Fruit fly (Drosophila melanogaster) whole organism, embryonic: ENCODE results near the gene Hs2st.
A peak's percentile ranks its signal among the peaks of the same experiment; 100 is the strongest.

Experiments
- Aef1 ChIP-seq: fragments of 200-800 bp; sonication (Bioruptor generic); IDR thresholded peaks from 3 replicates; pipeline ENCODE4 v1.3.6; 2022; ENCODE audit warnings: missing biosample characterization, missing genetic modification characterization
- Atf-2 ChIP-seq: fragments of 200-800 bp; sonication (Bioruptor generic); optimal IDR thresholded peaks from 2 replicates; lab custom pipeline; 2016; ENCODE audit warnings: missing biosample characterization, missing genetic modification characterization
- BEAF-32 ChIP-seq: fragments of 200-800 bp; sonication (Bioruptor generic); optimal IDR thresholded peaks from 3 replicates; lab custom pipeline; 2017; ENCODE audit warnings: missing biosample characterization, missing genetic modification characterization, mild to moderate bottlenecking, moderate library complexity, missing genetic modification reagents
- CG10274 ChIP-seq: fragments of 200-800 bp; sonication (Bioruptor generic); optimal IDR thresholded peaks from 3 replicates; lab custom pipeline; 2017; ENCODE audit warnings: missing biosample characterization, mild to moderate bottlenecking, missing genetic modification characterization
- CG10366 ChIP-seq: fragments of 200-800 bp; sonication (Bioruptor generic); IDR thresholded peaks from 2 replicates; pipeline ENCODE4 v1.3.6; 2022; ENCODE audit warnings: missing biosample characterization, missing genetic modification characterization
- CG10431 ChIP-seq: fragments of 200-800 bp; sonication (Bioruptor generic); optimal IDR thresholded peaks from 3 replicates; lab custom pipeline; 2018; ENCODE audit warnings: missing biosample characterization, mild to moderate bottlenecking, missing genetic modification characterization
- CG11093 ChIP-seq: fragments of 200-800 bp; sonication (Bioruptor generic); IDR thresholded peaks from 3 replicates; pipeline ENCODE4 v1.3.6; 2022; ENCODE audit warnings: missing biosample characterization, missing genetic modification characterization
- CG11695 ChIP-seq: fragments of 200-800 bp; sonication (Bioruptor generic); IDR thresholded peaks from 3 replicates; pipeline ENCODE4 v1.3.6; 2022; ENCODE audit warnings: missing biosample characterization, missing genetic modification characterization
- CG12744 ChIP-seq: fragments of 200-800 bp; sonication (Bioruptor generic); optimal IDR thresholded peaks from 2 replicates; lab custom pipeline; 2016; ENCODE audit warnings: missing biosample characterization, missing genetic modification characterization
- CG13424 ChIP-seq: fragments of 200-800 bp; sonication (Bioruptor generic); optimal IDR thresholded peaks from 2 replicates; lab custom pipeline; 2019; ENCODE audit warnings: missing biosample characterization, mild to moderate bottlenecking, missing genetic modification characterization, moderate library complexity
- CG1529 ChIP-seq: fragments of 200-800 bp; sonication (Bioruptor generic); optimal IDR thresholded peaks from 3 replicates; lab custom pipeline; 2018; ENCODE audit warnings: missing biosample characterization, missing genetic modification characterization
- CG15479 ChIP-seq: fragments of 200-800 bp; sonication (Bioruptor generic); optimal IDR thresholded peaks from 3 replicates; lab custom pipeline; 2019; ENCODE audit warnings: missing biosample characterization, mild to moderate bottlenecking, missing genetic modification characterization, moderate library complexity
- CG16813 ChIP-seq: fragments of 200-800 bp; sonication (Bioruptor generic); IDR thresholded peaks from 3 replicates; pipeline ENCODE4 v1.3.6; 2022; ENCODE audit warnings: missing biosample characterization, missing genetic modification characterization; ENCODE audit not compliant: partially characterized antibody
- CG18262 ChIP-seq: fragments of 200-800 bp; optimal IDR thresholded peaks from 3 replicates; lab custom pipeline; 2019; ENCODE audit warnings: missing biosample characterization, mild to moderate bottlenecking, missing genetic modification characterization, moderate library complexity
- CG18619 ChIP-seq: fragments of 200-800 bp; sonication (Bioruptor generic); optimal IDR thresholded peaks from 3 replicates; lab custom pipeline; 2017; ENCODE audit warnings: missing biosample characterization, mild to moderate bottlenecking, missing genetic modification characterization
- CG2199 ChIP-seq: fragments of 200-800 bp; sonication (Bioruptor generic); IDR thresholded peaks from 3 replicates; pipeline ENCODE4 v1.3.6; 2022; ENCODE audit warnings: missing biosample characterization, missing genetic modification characterization
- CG3065 ChIP-seq: fragments of 200-800 bp; sonication (Bioruptor generic); optimal IDR thresholded peaks from 2 replicates; lab custom pipeline; 2016; ENCODE audit warnings: missing biosample characterization, missing genetic modification characterization
- CG31388 ChIP-seq: fragments of 200-800 bp; sonication (Bioruptor generic); optimal IDR thresholded peaks from 2 replicates; lab custom pipeline; 2016; ENCODE audit warnings: missing biosample characterization, missing genetic modification characterization
- CG6791 ChIP-seq: fragments of 200-800 bp; sonication (Bioruptor generic); IDR thresholded peaks from 3 replicates; pipeline ENCODE4 v1.3.6; 2022; ENCODE audit warnings: missing biosample characterization, missing genetic modification characterization; ENCODE audit not compliant: partially characterized antibody
- CG6813 ChIP-seq: fragments of 200-800 bp; sonication (Bioruptor generic); optimal IDR thresholded peaks from 2 replicates; lab custom pipeline; 2017; ENCODE audit warnings: missing biosample characterization, missing genetic modification characterization, mild to moderate bottlenecking, moderate library complexity, missing genetic modification reagents
- CG7839 ChIP-seq: fragments of 200-800 bp; sonication (Bioruptor generic); optimal IDR thresholded peaks from 3 replicates; lab custom pipeline; 2018; ENCODE audit warnings: missing biosample characterization, mild to moderate bottlenecking, missing genetic modification characterization, moderate library complexity
- CHES-1-like ChIP-seq: fragments of 200-800 bp; sonication (Bioruptor generic); optimal IDR thresholded peaks from 2 replicates; lab custom pipeline; 2016; ENCODE audit warnings: missing biosample characterization, missing genetic modification characterization
- CTCF ChIP-seq: fragments of 200-800 bp; sonication (Bioruptor generic); optimal IDR thresholded peaks from 2 replicates; lab custom pipeline; 2017; ENCODE audit warnings: missing biosample characterization, mild to moderate bottlenecking, missing genetic modification characterization, moderate library complexity
- CoRest ChIP-seq: fragments of 200-800 bp; sonication (Bioruptor generic); optimal IDR thresholded peaks from 3 replicates; lab custom pipeline; 2018; ENCODE audit warnings: missing biosample characterization, mild to moderate bottlenecking, missing genetic modification characterization, moderate library complexity
- Dek ChIP-seq: fragments of 200-800 bp; sonication (Bioruptor generic); optimal IDR thresholded peaks from 3 replicates; lab custom pipeline; 2019; ENCODE audit warnings: missing biosample characterization, mild to moderate bottlenecking, missing genetic modification characterization, moderate library complexity
- Ets65A ChIP-seq: fragments of 200-800 bp; sonication (Bioruptor generic); peaks from one replicate; lab custom pipeline; 2016; ENCODE audit warnings: missing biosample characterization, missing genetic modification characterization
- Kr ChIP-seq: fragments of 200-800 bp; sonication (Bioruptor generic); optimal IDR thresholded peaks from 2 replicates; lab custom pipeline; 2017; ENCODE audit warnings: missing biosample characterization, mild to moderate bottlenecking, missing genetic modification characterization
- Med ChIP-seq: fragments of 200-800 bp; sonication (Bioruptor generic); peaks from one replicate; lab custom pipeline; 2016; ENCODE audit warnings: missing biosample characterization, missing genetic modification characterization, mild to moderate bottlenecking, inconsistent platforms, moderate library complexity
- Mes4 ChIP-seq: fragments of 200-800 bp; sonication (Bioruptor generic); optimal IDR thresholded peaks from 2 replicates; lab custom pipeline; 2016; ENCODE audit warnings: missing biosample characterization, missing genetic modification characterization
- Pdp1 ChIP-seq, 2 experiments: fragments of 200-800 bp; sonication (Bioruptor generic); optimal IDR thresholded peaks; 3 replicates each; lab custom pipeline; 2016; ENCODE audit warnings: missing biosample characterization in 2 of 2, missing genetic modification characterization in 2 of 2, mild to moderate bottlenecking in 1 of 2, moderate library complexity in 1 of 2
- Rx ChIP-seq: fragments of 200-800 bp; sonication (Bioruptor generic); IDR thresholded peaks from 2 replicates; pipeline ENCODE4 v1.3.6; 2022; ENCODE audit warnings: missing biosample characterization, missing genetic modification characterization
- Trl ChIP-seq, 3 experiments: fragments of >200 bp in 2 of 3; fragments of 200-800 bp in 1 of 3; sonication (Bioruptor generic) in 1 of 3; optimal IDR thresholded peaks; 2 replicates in 1 of 3; 3 replicates in 2 of 3; lab custom pipeline; 2016 to 2017; ENCODE audit warnings: missing biosample characterization in 1 of 3, missing genetic modification characterization in 1 of 3
- ap ChIP-seq: fragments of 200-800 bp; sonication (Bioruptor generic); IDR thresholded peaks from 2 replicates; pipeline ENCODE4 v1.3.6; 2022; ENCODE audit warnings: missing biosample characterization, missing genetic modification characterization
- cad ChIP-seq: fragments of >200 bp; optimal IDR thresholded peaks from 2 replicates; lab custom pipeline; 2017; ENCODE audit warnings: missing biosample characterization, missing genetic modification characterization
- en ChIP-seq: fragments of 200-800 bp; sonication (Bioruptor generic); optimal IDR thresholded peaks from 2 replicates; lab custom pipeline; 2016; ENCODE audit warnings: missing biosample characterization, missing genetic modification characterization
- fd3F ChIP-seq: fragments of 200-800 bp; sonication (Bioruptor generic); optimal IDR thresholded peaks from 2 replicates; lab custom pipeline; 2018; ENCODE audit warnings: missing biosample characterization, mild to moderate bottlenecking, missing genetic modification characterization, moderate library complexity
- fd64A ChIP-seq: fragments of 200-800 bp; sonication (Bioruptor generic); optimal IDR thresholded peaks from 3 replicates; lab custom pipeline; 2018; ENCODE audit warnings: missing biosample characterization, mild to moderate bottlenecking, missing genetic modification characterization
- fu2 ChIP-seq: fragments of 200-800 bp; sonication (Bioruptor generic); optimal IDR thresholded peaks from 2 replicates; lab custom pipeline; 2016; ENCODE audit warnings: missing biosample characterization, missing genetic modification characterization
- gcm ChIP-seq: fragments of 200-800 bp; sonication (Bioruptor generic); optimal IDR thresholded peaks from 2 replicates; lab custom pipeline; 2019; ENCODE audit warnings: missing biosample characterization, mild to moderate bottlenecking, missing genetic modification characterization, moderate library complexity
- nom ChIP-seq: fragments of 200-800 bp; sonication (Bioruptor generic); optimal IDR thresholded peaks from 2 replicates; lab custom pipeline; 2017; ENCODE audit warnings: missing biosample characterization, missing genetic modification characterization, mild to moderate bottlenecking, moderate library complexity, missing genetic modification reagents
- ro ChIP-seq: fragments of 200-800 bp; sonication (Bioruptor generic); IDR thresholded peaks from 2 replicates; pipeline ENCODE4 v1.3.6; 2022; ENCODE audit warnings: missing biosample characterization, missing genetic modification characterization
- sens ChIP-seq: fragments of 200-800 bp; sonication (Bioruptor generic); peaks from one replicate; lab custom pipeline; 2016; ENCODE audit warnings: missing biosample characterization, missing genetic modification characterization
- sim ChIP-seq: fragments of 200-800 bp; sonication (Bioruptor generic); IDR thresholded peaks from 2 replicates; pipeline ENCODE4 v1.3.6; 2022; ENCODE audit warnings: missing biosample characterization, missing genetic modification characterization
- sima ChIP-seq: fragments of 200-800 bp; sonication (Bioruptor generic); optimal IDR thresholded peaks from 2 replicates; lab custom pipeline; 2016; ENCODE audit warnings: missing biosample characterization, missing genetic modification characterization
- sob ChIP-seq: fragments of 200-800 bp; sonication (Bioruptor generic); IDR thresholded peaks from 2 replicates; pipeline ENCODE4 v1.3.6; 2022; ENCODE audit warnings: missing biosample characterization, missing genetic modification characterization
- sr ChIP-seq: fragments of 200-800 bp; sonication (Bioruptor generic); IDR thresholded peaks from 3 replicates; pipeline ENCODE4 v1.3.6; 2022; ENCODE audit warnings: missing biosample characterization, missing genetic modification characterization
- sug ChIP-seq: fragments of 200-800 bp; optimal IDR thresholded peaks from 2 replicates; lab custom pipeline; 2019; ENCODE audit warnings: missing biosample characterization, mild to moderate bottlenecking, missing genetic modification characterization, moderate library complexity
- tgo ChIP-seq: fragments of 200-800 bp; sonication (Bioruptor generic); IDR thresholded peaks from 3 replicates; pipeline ENCODE4 v1.3.6; 2022; ENCODE audit warnings: missing biosample characterization, missing genetic modification characterization
- tio ChIP-seq: fragments of 200-800 bp; sonication (Bioruptor generic); optimal IDR thresholded peaks from 2 replicates; lab custom pipeline; 2017; ENCODE audit warnings: missing biosample characterization, missing genetic modification characterization, inconsistent platforms
- vnd ChIP-seq: fragments of 200-800 bp; sonication (Bioruptor generic); IDR thresholded peaks from 3 replicates; pipeline ENCODE4 v1.3.6; 2022; ENCODE audit warnings: missing biosample characterization, missing genetic modification characterization; ENCODE audit not compliant: partially characterized antibody
- z ChIP-seq: fragments of 200-800 bp; sonication (Bioruptor generic); IDR thresholded peaks from 3 replicates; pipeline ENCODE4 v1.3.6; 2022; ENCODE audit warnings: missing biosample characterization, missing genetic modification characterization
- zen2 ChIP-seq: fragments of 200-800 bp; sonication (Bioruptor generic); IDR thresholded peaks from 3 replicates; pipeline ENCODE4 v1.3.6; 2022; ENCODE audit warnings: missing biosample characterization, missing genetic modification characterization; ENCODE audit not compliant: partially characterized antibody

Gene Hs2st

DNA sequence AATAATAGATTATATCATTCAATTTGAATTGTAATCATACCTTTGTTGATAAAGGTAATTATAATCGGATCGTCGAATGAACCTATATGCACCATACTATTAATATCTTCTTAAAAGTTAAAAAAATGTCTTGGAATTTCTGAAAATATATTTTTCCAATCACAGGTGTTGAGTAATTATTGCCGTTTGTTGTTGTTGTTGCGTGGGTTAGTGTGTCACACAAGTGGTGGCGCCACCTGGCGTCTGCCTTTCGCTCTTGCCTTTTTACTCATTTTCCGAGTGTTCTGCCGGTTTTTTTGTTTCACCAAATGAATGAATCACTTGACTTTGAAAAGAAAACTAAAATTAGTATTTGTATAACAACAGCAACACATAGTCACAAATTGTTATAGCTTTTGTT lies 29.4 kb downstream of the Hs2st start:
- TF ChIP-seq Ets65A = no peak
- TF ChIP-seq cad (GFP tag; lab: Kevin White, UChicago) = no peak
- no peak for TF ChIP-seq Aef1
- TF ChIP-seq fd3F = no peak
- peak; percentile 91 for TF ChIP-seq CTCF
- no peak for TF ChIP-seq ap (GFP tag; lab: Robert Waterston, UW)
- peak; percentile 44 for TF ChIP-seq Med
- no peak for TF ChIP-seq sima
- no peak for TF ChIP-seq CG13424 (tag; lab: Kevin White, UChicago)
- no peak for TF ChIP-seq Trl (optimal IDR thresholded peaks at IDR 0.05; lab: Kevin White, UChicago)
- no peak for TF ChIP-seq Trl (GFP tag; optimal IDR thresholded peaks at IDR 0.05; lab: Kevin White, UChicago)
- TF ChIP-seq zen2 (GFP tag; lab: Robert Waterston, UW) = no peak
- TF ChIP-seq Pdp1 (GFP tag; optimal IDR thresholded peaks at IDR 0.05; lab: Kevin White, UChicago) = peak in 1 of 2 experiments; percentile 53
- TF ChIP-seq Kr (GFP tag; lab: Kevin White, UChicago) = no peak
- TF ChIP-seq CG11695 (GFP tag; lab: Robert Waterston, UW) = no peak
- TF ChIP-seq CG10431 (GFP tag; lab: Kevin White, UChicago) = no peak
- no peak for TF ChIP-seq CoRest
- no peak for TF ChIP-seq CG7839 (tag; lab: Kevin White, UChicago)
- TF ChIP-seq sens (GFP tag; lab: Kevin White, UChicago) = peak; percentile 53
- TF ChIP-seq tgo (GFP tag; lab: Robert Waterston, UW) = no peak
- TF ChIP-seq CG10274 (GFP tag; lab: Kevin White, UChicago) = no peak
- TF ChIP-seq gcm = no peak
- TF ChIP-seq CG10366 (GFP tag; lab: Robert Waterston, UW) = no peak
- TF ChIP-seq CG1529 (GFP tag; lab: Kevin White, UChicago) = no peak
- no peak for TF ChIP-seq CG11093 (GFP tag; lab: Robert Waterston, UW)
- no peak for TF ChIP-seq CG18262
- no peak for TF ChIP-seq CG6791 (GFP tag; lab: Robert Waterston, UW)
- TF ChIP-seq tio (GFP tag; lab: Kevin White, UChicago) = no peak
- peak; percentile 62; the same call in 2 of the 3 replicates for TF ChIP-seq sr (GFP tag; lab: Robert Waterston, UW)
- TF ChIP-seq BEAF-32 (GFP tag; lab: Kevin White, UChicago) = no peak
- TF ChIP-seq sug (tag; lab: Kevin White, UChicago) = no peak
- no peak for TF ChIP-seq ro (GFP tag; lab: Robert Waterston, UW)
- no peak for TF ChIP-seq en (GFP tag; lab: Kevin White, UChicago)
- no peak for TF ChIP-seq nom (GFP tag; lab: Kevin White, UChicago)
- no peak for TF ChIP-seq sob (GFP tag; lab: Robert Waterston, UW)
- TF ChIP-seq Dek = no peak
- TF ChIP-seq CHES-1-like (GFP tag; lab: Kevin White, UChicago) = no peak
- TF ChIP-seq CG16813 (GFP tag; lab: Robert Waterston, UW) = no peak
- no peak for TF ChIP-seq CG18619 (GFP tag; lab: Kevin White, UChicago)
- no peak for TF ChIP-seq fu2 (GFP tag; lab: Kevin White, UChicago)
- TF ChIP-seq Rx (GFP tag; lab: Robert Waterston, UW) = no peak
- peak; percentile 94 for TF ChIP-seq z
- no peak for TF ChIP-seq CG3065 (GFP tag; lab: Kevin White, UChicago)
- no peak for TF ChIP-seq CG31388 (GFP tag; lab: Kevin White, UChicago)
- TF ChIP-seq CG12744 = no peak
- TF ChIP-seq sim (GFP tag; lab: Robert Waterston, UW) = no peak
- no peak for TF ChIP-seq CG15479
- TF ChIP-seq Mes4 (GFP tag; lab: Kevin White, UChicago) = no peak
- 0 out of 3 replicates have a peak, but pooled peaks have one; percentile 18 for TF ChIP-seq CG2199 (GFP tag; lab: Robert Waterston, UW)
- no peak for TF ChIP-seq Atf-2 (GFP tag; lab: Kevin White, UChicago)
- no peak for TF ChIP-seq CG6813 (GFP tag; lab: Kevin White, UChicago)
- no peak for TF ChIP-seq vnd (GFP tag; lab: Robert Waterston, UW)
- TF ChIP-seq fd64A (GFP tag; lab: Kevin White, UChicago) = no peak
